Fruit fly (Drosophila melanogaster) whole organism, embryonic: Measurements from ENCODE around the gene CG6163.

Source experiments
- Ada2b ChIP-seq: fragments of 200-800 bp; sonication (Bioruptor generic); IDR thresholded peaks from 2 replicates; pipeline ENCODE4 v1.3.6; 2022; ENCODE audit warnings: missing biosample characterization, missing genetic modification characterization
- B-H1 ChIP-seq: fragments of 200-800 bp; sonication (Bioruptor generic); IDR thresholded peaks from 3 replicates; pipeline ENCODE4 v1.3.6; 2022; ENCODE audit warnings: missing biosample characterization, missing genetic modification characterization
- BEAF-32 ChIP-seq: fragments of 200-800 bp; sonication (Bioruptor generic); optimal IDR thresholded peaks from 3 replicates; lab custom pipeline; 2017; ENCODE audit warnings: missing biosample characterization, missing genetic modification characterization, mild to moderate bottlenecking, moderate library complexity, missing genetic modification reagents
- CG11696 ChIP-seq: fragments of 200-800 bp; sonication (Bioruptor generic); IDR thresholded peaks from 2 replicates; pipeline ENCODE4 v1.3.6; 2022; ENCODE audit warnings: missing biosample characterization, missing genetic modification characterization
- CG12155 ChIP-seq: fragments of 200-800 bp; sonication (Bioruptor generic); optimal IDR thresholded peaks from 3 replicates; lab custom pipeline; 2016; ENCODE audit warnings: missing biosample characterization, missing genetic modification characterization
- CG13287 ChIP-seq: fragments of 200-800 bp; sonication (Bioruptor generic); IDR thresholded peaks from 2 replicates; pipeline ENCODE4 v1.3.6; 2022; ENCODE audit warnings: missing biosample characterization, missing genetic modification characterization; ENCODE audit not compliant: partially characterized antibody
- CG14710 ChIP-seq: fragments of 200-800 bp; sonication (Bioruptor generic); optimal IDR thresholded peaks from 3 replicates; lab custom pipeline; 2019; ENCODE audit warnings: missing biosample characterization, mild to moderate bottlenecking, missing genetic modification characterization, moderate library complexity
- CG15011 ChIP-seq: fragments of 200-800 bp; sonication (Bioruptor generic); optimal IDR thresholded peaks from 3 replicates; lab custom pipeline; 2018; ENCODE audit warnings: missing biosample characterization, mild to moderate bottlenecking, missing genetic modification characterization
- CG1529 ChIP-seq: fragments of 200-800 bp; sonication (Bioruptor generic); optimal IDR thresholded peaks from 3 replicates; lab custom pipeline; 2018; ENCODE audit warnings: missing biosample characterization, missing genetic modification characterization
- CG17328 ChIP-seq: fragments of 200-800 bp; sonication (Bioruptor generic); IDR thresholded peaks from 2 replicates; pipeline ENCODE4 v1.3.6; 2022; ENCODE audit warnings: missing biosample characterization, missing genetic modification characterization
- CG17912 ChIP-seq: fragments of 200-800 bp; sonication (Bioruptor generic); optimal IDR thresholded peaks from 2 replicates; lab custom pipeline; 2018; ENCODE audit warnings: missing biosample characterization, mild to moderate bottlenecking, missing genetic modification characterization
- CG2199 ChIP-seq: fragments of 200-800 bp; sonication (Bioruptor generic); IDR thresholded peaks from 3 replicates; pipeline ENCODE4 v1.3.6; 2022; ENCODE audit warnings: missing biosample characterization, missing genetic modification characterization
- CG30020 ChIP-seq: fragments of 200-800 bp; optimal IDR thresholded peaks from 2 replicates; lab custom pipeline; 2019; ENCODE audit warnings: missing biosample characterization, mild to moderate bottlenecking, missing genetic modification characterization, moderate library complexity
- CG32772 ChIP-seq: fragments of 200-800 bp; sonication (Bioruptor generic); IDR thresholded peaks from 2 replicates; pipeline ENCODE4 v1.3.6; 2022; ENCODE audit warnings: missing biosample characterization, missing genetic modification characterization
- CG3407 ChIP-seq: fragments of 200-800 bp; sonication (Bioruptor generic); optimal IDR thresholded peaks from 2 replicates; lab custom pipeline; 2018; ENCODE audit warnings: missing biosample characterization, mild to moderate bottlenecking, missing genetic modification characterization
- CG5953 ChIP-seq: fragments of 200-800 bp; sonication (Bioruptor generic); IDR thresholded peaks from 2 replicates; pipeline ENCODE4 v1.3.6; 2022; ENCODE audit warnings: missing biosample characterization, missing genetic modification characterization
- CG7556 ChIP-seq: fragments of 200-800 bp; sonication (Bioruptor generic); optimal IDR thresholded peaks from 2 replicates; lab custom pipeline; 2017; ENCODE audit warnings: missing biosample characterization, mild to moderate bottlenecking, missing genetic modification characterization
- CG7839 ChIP-seq: fragments of 200-800 bp; sonication (Bioruptor generic); optimal IDR thresholded peaks from 3 replicates; lab custom pipeline; 2018; ENCODE audit warnings: missing biosample characterization, mild to moderate bottlenecking, missing genetic modification characterization, moderate library complexity
- CG8359 ChIP-seq: fragments of 200-800 bp; sonication (Bioruptor generic); optimal IDR thresholded peaks from 2 replicates; lab custom pipeline; 2017; ENCODE audit warnings: missing biosample characterization, mild to moderate bottlenecking, missing genetic modification characterization, borderline replicate concordance
- D19B ChIP-seq: fragments of 200-800 bp; sonication (Bioruptor generic); optimal IDR thresholded peaks from 2 replicates; lab custom pipeline; 2017; ENCODE audit warnings: missing biosample characterization, mild to moderate bottlenecking, missing genetic modification characterization
- Dek ChIP-seq: fragments of 200-800 bp; sonication (Bioruptor generic); optimal IDR thresholded peaks from 3 replicates; lab custom pipeline; 2019; ENCODE audit warnings: missing biosample characterization, mild to moderate bottlenecking, missing genetic modification characterization, moderate library complexity
- Dfd ChIP-seq, 2 experiments: fragments of >200 bp; optimal IDR thresholded peaks; 2 replicates each; lab custom pipeline; 2017; ENCODE audit warnings: missing biosample characterization in 2 of 2, missing genetic modification characterization in 2 of 2
- Drgx ChIP-seq: fragments of 200-800 bp; sonication (Bioruptor generic); IDR thresholded peaks from 2 replicates; pipeline ENCODE4 v1.3.6; 2022; ENCODE audit warnings: missing biosample characterization, missing genetic modification characterization
- Fer1 ChIP-seq: fragments of 200-800 bp; sonication (Bioruptor generic); optimal IDR thresholded peaks from 2 replicates; lab custom pipeline; 2017; ENCODE audit warnings: missing biosample characterization, mild to moderate bottlenecking, missing genetic modification characterization
- GATAe ChIP-seq: fragments of 200-800 bp; sonication (Bioruptor generic); conservative IDR thresholded peaks from 2 replicates; pipeline ENCODE4 v1.3.6; 2022; ENCODE audit warnings: missing biosample characterization, missing genetic modification characterization
- Gsc ChIP-seq: fragments of 200-800 bp; sonication (Bioruptor generic); IDR thresholded peaks from 2 replicates; pipeline ENCODE4 v1.3.6; 2022; ENCODE audit warnings: missing biosample characterization, missing genetic modification characterization
- HmgZ ChIP-seq: fragments of 200-800 bp; sonication (Bioruptor generic); optimal IDR thresholded peaks from 2 replicates; lab custom pipeline; 2018; ENCODE audit warnings: missing biosample characterization, mild to moderate bottlenecking, missing genetic modification characterization
- MBD-R2 ChIP-seq: fragments of 200-800 bp; sonication (Bioruptor generic); IDR thresholded peaks from 2 replicates; pipeline ENCODE4 v1.3.6; 2022; ENCODE audit warnings: missing biosample characterization, missing genetic modification characterization
- MTF-1 ChIP-seq: fragments of 200-800 bp; sonication (Bioruptor generic); optimal IDR thresholded peaks from 2 replicates; lab custom pipeline; 2018; ENCODE audit warnings: missing biosample characterization, mild to moderate bottlenecking, missing genetic modification characterization, borderline replicate concordance
- Myb ChIP-seq: fragments of 200-800 bp; sonication (Bioruptor generic); optimal IDR thresholded peaks from 2 replicates; lab custom pipeline; 2016; ENCODE audit warnings: missing biosample characterization, missing genetic modification characterization
- NfI ChIP-seq: fragments of 200-800 bp; sonication (Bioruptor generic); optimal IDR thresholded peaks from 3 replicates; lab custom pipeline; 2018; ENCODE audit warnings: missing biosample characterization, mild to moderate bottlenecking, missing genetic modification characterization, moderate library complexity
- Stat92E ChIP-seq, 3 experiments: fragments of >200 bp in 2 of 3; fragments of 200-800 bp in 1 of 3; sonication (Bioruptor generic) in 1 of 3; optimal IDR thresholded peaks; 2 replicates each; lab custom pipeline; 2017 to 2019; ENCODE audit warnings: missing biosample characterization in 3 of 3, missing genetic modification characterization in 3 of 3, mild to moderate bottlenecking in 1 of 3, moderate library complexity in 1 of 3
- TFAM ChIP-seq: fragments of 200-800 bp; sonication (Bioruptor generic); optimal IDR thresholded peaks from 2 replicates; lab custom pipeline; 2017; ENCODE audit warnings: missing biosample characterization, missing genetic modification characterization, inconsistent platforms
- ab ChIP-seq: fragments of 200-800 bp; sonication (Bioruptor generic); optimal IDR thresholded peaks from 2 replicates; lab custom pipeline; 2016; ENCODE audit warnings: missing biosample characterization, missing genetic modification characterization
- ac ChIP-seq: fragments of 200-800 bp; sonication (Bioruptor generic); optimal IDR thresholded peaks from 3 replicates; lab custom pipeline; 2017; ENCODE audit warnings: missing biosample characterization, mild to moderate bottlenecking, missing genetic modification characterization
- bbx ChIP-seq: fragments of 200-800 bp; sonication (Bioruptor generic); IDR thresholded peaks from 2 replicates; pipeline ENCODE4 v1.3.6; 2022; ENCODE audit warnings: missing biosample characterization, missing genetic modification characterization; ENCODE audit not compliant: partially characterized antibody
- hth ChIP-seq: fragments of >200 bp; optimal IDR thresholded peaks from 2 replicates; lab custom pipeline; 2017; ENCODE audit warnings: inconsistent platforms
- insv ChIP-seq, 2 experiments: fragments of 200-800 bp; sonication (Bioruptor generic); optimal IDR thresholded peaks; 3 replicates each; lab custom pipeline; 2016 to 2018; ENCODE audit warnings: missing biosample characterization in 2 of 2, missing genetic modification characterization in 2 of 2
- lmd ChIP-seq: fragments of 200-800 bp; sonication (Bioruptor generic); IDR thresholded peaks from 2 replicates; pipeline ENCODE4 v1.3.6; 2022; ENCODE audit warnings: missing biosample characterization, missing genetic modification characterization
- mirr ChIP-seq: fragments of 200-800 bp; sonication (Bioruptor generic); optimal IDR thresholded peaks from 3 replicates; lab custom pipeline; 2018; ENCODE audit warnings: missing biosample characterization, mild to moderate bottlenecking, missing genetic modification characterization
- nom ChIP-seq: fragments of 200-800 bp; sonication (Bioruptor generic); optimal IDR thresholded peaks from 2 replicates; lab custom pipeline; 2017; ENCODE audit warnings: missing biosample characterization, missing genetic modification characterization, mild to moderate bottlenecking, moderate library complexity, missing genetic modification reagents
- p53 ChIP-seq: fragments of 200-800 bp; sonication (Bioruptor generic); optimal IDR thresholded peaks from 2 replicates; lab custom pipeline; 2016; ENCODE audit warnings: missing biosample characterization, missing genetic modification characterization
- pb ChIP-seq: fragments of 200-800 bp; sonication (Bioruptor generic); optimal IDR thresholded peaks from 3 replicates; lab custom pipeline; 2016; ENCODE audit warnings: missing biosample characterization, missing genetic modification characterization
- ranshi ChIP-seq: fragments of 200-800 bp; sonication (Bioruptor generic); IDR thresholded peaks from 2 replicates; pipeline ENCODE4 v1.3.6; 2022; ENCODE audit warnings: missing biosample characterization, missing genetic modification characterization
- sens ChIP-seq: fragments of 200-800 bp; sonication (Bioruptor generic); peaks from one replicate; lab custom pipeline; 2016; ENCODE audit warnings: missing biosample characterization, missing genetic modification characterization
- sr ChIP-seq: fragments of 200-800 bp; sonication (Bioruptor generic); IDR thresholded peaks from 3 replicates; pipeline ENCODE4 v1.3.6; 2022; ENCODE audit warnings: missing biosample characterization, missing genetic modification characterization
- tll ChIP-seq, 2 experiments: fragments of 200-800 bp in 1 of 2; fragments of >200 bp in 1 of 2; sonication (Bioruptor generic) in 1 of 2; optimal IDR thresholded peaks; 2 replicates each; lab custom pipeline; 2017 to 2019; ENCODE audit warnings: missing biosample characterization in 2 of 2, missing genetic modification characterization in 2 of 2, mild to moderate bottlenecking in 1 of 2, moderate library complexity in 1 of 2
- zen ChIP-seq: fragments of 200-800 bp; sonication (Bioruptor generic); optimal IDR thresholded peaks from 3 replicates; lab custom pipeline; 2018; ENCODE audit warnings: missing biosample characterization, mild to moderate bottlenecking, missing genetic modification characterization, moderate library complexity

CG6163 gene

DNA sequence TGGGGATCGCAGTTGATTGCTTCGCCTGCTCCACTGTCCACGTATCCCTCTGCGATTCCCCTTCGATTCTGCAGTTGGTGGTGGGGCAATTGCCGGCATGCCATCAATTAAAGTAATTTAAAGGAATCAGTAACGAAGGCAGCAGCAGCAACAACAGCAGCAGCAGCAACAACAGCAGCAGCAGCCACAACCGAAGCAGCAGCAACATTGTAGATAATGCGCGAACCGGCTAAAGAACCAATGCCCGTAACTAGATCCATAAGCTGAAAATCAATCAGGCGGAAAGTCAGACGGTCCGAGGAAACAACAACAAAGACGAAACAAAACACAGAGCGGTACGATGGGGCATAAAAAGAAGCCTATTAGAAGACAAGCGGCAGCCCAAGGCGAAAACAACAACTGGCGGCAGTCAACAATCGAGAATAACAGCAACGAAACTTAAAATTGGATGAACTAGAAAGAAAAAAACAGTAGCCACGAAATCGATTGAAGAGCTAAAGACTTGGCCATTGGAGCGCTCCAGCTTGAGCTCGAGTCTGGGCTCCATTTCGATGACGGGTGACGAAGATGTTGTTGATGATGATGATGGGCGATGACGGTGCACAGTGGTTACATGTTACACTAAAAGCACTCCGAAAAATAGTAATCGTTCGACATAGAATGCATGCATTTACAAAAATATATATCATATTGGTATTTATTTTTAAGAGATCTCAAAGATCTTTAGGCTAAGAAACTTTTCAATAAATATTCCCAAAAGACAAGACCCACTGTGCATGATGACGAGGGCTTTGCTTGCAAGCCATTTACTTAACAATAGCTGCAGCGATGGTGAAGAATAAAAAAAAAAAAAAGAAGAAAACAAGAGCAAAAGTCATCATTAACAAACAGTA lies 40.9 kb upstream of the CG6163 start (continued):
- peak; percentile 94 for TF ChIP-seq CG3407 (GFP tag; lab: Kevin White, UChicago)
- TF ChIP-seq CG11696, result peak; percentile 89
- TF ChIP-seq HmgZ, result peak; percentile 94
- TF ChIP-seq hth (lab: Kevin White, UChicago), result no peak
- peak; percentile 93 for TF ChIP-seq lmd
- TF ChIP-seq tll (GFP tag; optimal IDR thresholded peaks at IDR 0.05; lab: Kevin White, UChicago), result no peak
- TF ChIP-seq Myb (GFP tag; lab: Kevin White, UChicago), result peak; percentile 58
- peak; percentile 79 for TF ChIP-seq Gsc
- peak; percentile 15; the same call in 1 of the 2 replicates for TF ChIP-seq CG13287 (GFP tag; lab: Robert Waterston, UW)
- TF ChIP-seq CG32772 (GFP tag; lab: Robert Waterston, UW), result peak; percentile 95
- TF ChIP-seq p53 (GFP tag; lab: Kevin White, UChicago), result peak; percentile 81
- TF ChIP-seq CG17912 (GFP tag; lab: Kevin White, UChicago), result peak; percentile 86
- TF ChIP-seq pb (GFP tag; lab: Kevin White, UChicago), result peak; percentile 76
- TF ChIP-seq zen, result peak; percentile 94
- TF ChIP-seq MTF-1, result peak; percentile 85
- TF ChIP-seq CG8359 (GFP tag; lab: Kevin White, UChicago), result peak; percentile 89
- peak; percentile 89 for TF ChIP-seq Drgx
- TF ChIP-seq ac (GFP tag; lab: Kevin White, UChicago), result peak; percentile 82
- peak; percentile 91 for TF ChIP-seq CG12155 (GFP tag; lab: Kevin White, UChicago)
- peak in 1 of 3 experiments; percentile 93 for TF ChIP-seq Stat92E (GFP tag; optimal IDR thresholded peaks at IDR 0.05; lab: Kevin White, UChicago)
- TF ChIP-seq NfI (GFP tag; lab: Kevin White, UChicago), result peak; percentile 94
- no peak for TF ChIP-seq Dfd (GFP tag; optimal IDR thresholded peaks at IDR 0.05; lab: Kevin White, UChicago)
- peak; percentile 92 for TF ChIP-seq CG5953
- 0 out of 2 replicates have a peak, but pooled peaks have one; percentile 59 for TF ChIP-seq bbx
- TF ChIP-seq CG7556 (GFP tag; lab: Kevin White, UChicago), result peak; percentile 94
- peak; percentile 100 for TF ChIP-seq sens
- peak; percentile 84 for TF ChIP-seq CG30020
- TF ChIP-seq sr (GFP tag; lab: Robert Waterston, UW), result peak; percentile 88
- peak; percentile 96 for TF ChIP-seq CG7839
- peak; percentile 81 for TF ChIP-seq Fer1 (GFP tag; lab: Kevin White, UChicago)
- TF ChIP-seq BEAF-32 (GFP tag; lab: Kevin White, UChicago), result no peak
- peak; percentile 86 for TF ChIP-seq Dek (tag; lab: Kevin White, UChicago)
- peak; percentile 56 for TF ChIP-seq D19B (GFP tag; lab: Kevin White, UChicago)
- TF ChIP-seq CG1529 (GFP tag; lab: Kevin White, UChicago), result peak; percentile 97
- peak; percentile 86 for TF ChIP-seq nom (GFP tag; lab: Kevin White, UChicago)
- peak; percentile 94 for TF ChIP-seq ranshi (GFP tag; lab: Robert Waterston, UW)
- peak; percentile 96 for TF ChIP-seq Ada2b (GFP tag; lab: Robert Waterston, UW)
- peak; percentile 91 for TF ChIP-seq TFAM (GFP tag; lab: Kevin White, UChicago)
- peak; percentile 98 for TF ChIP-seq CG17328 (GFP tag; lab: Robert Waterston, UW)
- TF ChIP-seq mirr (GFP tag; lab: Kevin White, UChicago), result no peak
- TF ChIP-seq CG15011 (GFP tag; lab: Kevin White, UChicago), result peak; percentile 85
- peak; percentile 73 for TF ChIP-seq ab (GFP tag; lab: Kevin White, UChicago)
- peak; percentile 97; the same call in 2 of the 3 replicates for TF ChIP-seq CG2199 (GFP tag; lab: Robert Waterston, UW)
- peak; percentile 72 for TF ChIP-seq GATAe (GFP tag; lab: Robert Waterston, UW)
- TF ChIP-seq insv (GFP tag; optimal IDR thresholded peaks at IDR 0.05; lab: Kevin White, UChicago), result peak; percentile 40 to 59
- peak; percentile 93 for TF ChIP-seq B-H1
- peak; percentile 90 for TF ChIP-seq CG14710 (tag; lab: Kevin White, UChicago)
- peak; percentile 82 for TF ChIP-seq MBD-R2 (GFP tag; lab: Robert Waterston, UW)
